Worm (Caenorhabditis elegans): Measurements from ENCODE around the gene Y55F3AM.11.
"Not testable (repeated sequence)": the region's sequence is repeated elsewhere in the genome, so short reads cannot be mapped to it uniquely, and the experiment has no call there.

Gene Y55F3AM.11

ce11 chrIV:1053989-1054388 is 9.8 kb upstream of the Y55F3AM.11 start:
- TF ChIP-seq pha-4 (tag; optimal IDR thresholded peaks at IDR 0.05): no peak
- no peak for TF ChIP-seq elt-1 (tag; optimal IDR thresholded peaks at IDR 0.05)

DNA sequence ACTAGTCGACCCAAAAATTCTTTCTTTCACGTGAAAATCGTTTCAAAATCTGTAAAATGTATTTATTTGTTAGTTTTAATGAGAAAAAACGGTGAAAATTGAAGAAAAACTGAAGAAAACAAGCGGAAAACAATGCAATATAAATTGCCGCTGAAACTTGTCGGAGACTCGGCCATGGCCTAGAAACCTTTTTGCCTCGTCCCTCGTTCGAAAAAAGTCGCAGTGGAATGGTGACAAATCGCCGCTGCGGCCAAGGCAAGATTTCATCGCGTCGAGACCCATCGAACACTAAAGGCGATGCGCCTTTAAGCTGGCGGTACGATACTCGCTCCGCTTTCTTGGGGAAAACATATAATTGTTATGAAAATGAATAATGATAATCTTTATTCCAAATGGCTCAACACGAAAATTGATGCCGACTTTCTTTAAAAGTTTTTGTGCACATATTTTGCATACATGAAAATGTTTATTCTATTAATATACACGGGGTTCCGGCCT is 7.5 kb upstream of the Y55F3AM.11 start, which contains the start of gene Y55F3AM.21:
Gene Y55F3AM.21, minus strand, starts transcription at position 51 of the 498 bp plus-strand sequence.
- not testable (repeated sequence) for TF ChIP-seq elt-2, daf-12, ceh-16 (tag; optimal IDR thresholded peaks at IDR 0.05)

ce11 chrIV:1046996-1047395 is 2.8 kb upstream of the Y55F3AM.11 start:
- TF ChIP-seq nhr-12 (tag; optimal IDR thresholded peaks at IDR 0.05): no peak
- peak; percentile 53 for TF ChIP-seq ceh-28 (tag; optimal IDR thresholded peaks at IDR 0.05)

- TF ChIP-seq nhr-23 (tag; optimal IDR thresholded peaks at IDR 0.05): no peak
- TF ChIP-seq ztf-11 (tag; optimal IDR thresholded peaks at IDR 0.05): no peak
- no peak for TF ChIP-seq mdl-1 (tag; optimal IDR thresholded peaks at IDR 0.05)
- no peak for TF ChIP-seq fkh-10 (GFP tag; optimal IDR thresholded peaks at IDR 0.05)
- no peak for TF ChIP-seq elt-1 (tag; optimal IDR thresholded peaks at IDR 0.05)
- no peak for TF ChIP-seq nhr-237 (tag; optimal IDR thresholded peaks at IDR 0.05)
- TF ChIP-seq elt-2 (tag; optimal IDR thresholded peaks at IDR 0.05): no peak
- no peak for TF ChIP-seq nhr-77 (tag; optimal IDR thresholded peaks at IDR 0.05)
- TF ChIP-seq nhr-11 (tag; optimal IDR thresholded peaks at IDR 0.05): no peak
- TF ChIP-seq ztf-4 (tag; optimal IDR thresholded peaks at IDR 0.05): no peak
- TF ChIP-seq nhr-67 (tag; optimal IDR thresholded peaks at IDR 0.05): no peak
- TF ChIP-seq ceh-28 (tag; optimal IDR thresholded peaks at IDR 0.05): no peak
Measured at ce11 chrIV:1045683-1046082, 1.5 kb upstream of the Y55F3AM.11 start, which contains the start of gene srx-12. Gene srx-12 (plus strand): TSS chrIV:1045983.

ce11 chrIV:1040537-1040936 is 3.6 kb downstream of the Y55F3AM.11 start:
- TF ChIP-seq fos-1 (tag; optimal IDR thresholded peaks at IDR 0.05) (no peak), daf-12 (tag; optimal IDR thresholded peaks at IDR 0.05) (no peak), ceh-82 (tag; optimal IDR thresholded peaks at IDR 0.05) (no peak), ztf-4 (tag; optimal IDR thresholded peaks at IDR 0.05) (no peak), nhr-77 (tag; optimal IDR thresholded peaks at IDR 0.05) (no peak), fkh-10 (GFP tag; optimal IDR thresholded peaks at IDR 0.05) (no peak), zag-1 (tag; optimal IDR thresholded peaks at IDR 0.05) (no peak), nhr-25 (tag; optimal IDR thresholded peaks at IDR 0.05) (no peak)

- no peak for TF ChIP-seq jun-1 (tag; optimal IDR thresholded peaks at IDR 0.05)
- TF ChIP-seq ama-1 (optimal IDR thresholded peaks at IDR 0.05): no peak
- no peak for TF ChIP-seq nhr-77 (tag; optimal IDR thresholded peaks at IDR 0.05)
- TF ChIP-seq nhr-76 (tag; optimal IDR thresholded peaks at IDR 0.05): no peak
- TF ChIP-seq fkh-2 (tag; optimal IDR thresholded peaks at IDR 0.05): no peak
- no peak for TF ChIP-seq nhr-23 (tag; optimal IDR thresholded peaks at IDR 0.05)
- no peak for TF ChIP-seq snpc-4 (tag; optimal IDR thresholded peaks at IDR 0.05)
- TF ChIP-seq elt-3 (tag; optimal IDR thresholded peaks at IDR 0.05): no peak
- TF ChIP-seq mml-1 (tag; optimal IDR thresholded peaks at IDR 0.05): no peak
- TF ChIP-seq ceh-82 (tag; optimal IDR thresholded peaks at IDR 0.05): no peak
- no peak for TF ChIP-seq daf-12 (tag; optimal IDR thresholded peaks at IDR 0.05)
- no peak for TF ChIP-seq lsy-12 (tag; optimal IDR thresholded peaks at IDR 0.05)
- no peak for TF ChIP-seq tbx-2 (tag; optimal IDR thresholded peaks at IDR 0.05)
- no peak for TF ChIP-seq unc-39 (tag; optimal IDR thresholded peaks at IDR 0.05)
- TF ChIP-seq nhr-237 (tag; optimal IDR thresholded peaks at IDR 0.05): no peak
Measured at ce11 chrIV:1038516-1038915, 5.7 kb downstream of the Y55F3AM.11 start.

DNA sequence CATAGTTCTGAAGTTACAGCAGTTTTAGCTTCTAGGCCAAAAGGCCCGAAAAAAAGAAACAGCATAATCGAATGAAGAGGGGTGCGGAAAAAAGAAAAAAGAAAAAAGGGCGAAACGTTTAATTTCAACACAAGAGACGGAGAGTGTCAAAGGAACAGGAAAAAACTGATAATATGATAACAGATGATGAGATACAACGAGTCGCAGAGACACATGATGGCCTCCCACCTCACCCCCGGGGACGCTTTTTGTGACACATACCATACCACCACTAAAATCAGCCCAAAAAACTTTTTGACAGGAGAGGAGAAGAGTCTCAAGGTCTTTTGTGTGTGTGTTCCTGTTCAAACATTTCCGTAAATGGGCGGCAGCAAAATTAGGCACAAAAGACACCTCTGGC is 9.1 kb downstream of the Y55F3AM.11 start:
- TF ChIP-seq tbx-2 (tag; optimal IDR thresholded peaks at IDR 0.05) (no peak), jun-1 (tag; optimal IDR thresholded peaks at IDR 0.05) (peak; percentile 36), snpc-4 (tag; optimal IDR thresholded peaks at IDR 0.05) (peak; percentile 15), pqm-1 (tag; optimal IDR thresholded peaks at IDR 0.05) (peak; percentile 67), skn-1 (tag; optimal IDR thresholded peaks at IDR 0.05) (peak; percentile 24), elt-2 (tag; optimal IDR thresholded peaks at IDR 0.05) (peak; percentile 84), hmg-11 (tag; optimal IDR thresholded peaks at IDR 0.05) (peak; percentile 38), nfya-1 (tag; optimal IDR thresholded peaks at IDR 0.05; ENCODE audit: insufficient read depth) (peak; percentile 18), lin-39 (tag; optimal IDR thresholded peaks at IDR 0.05) (no peak), nhr-25 (tag; optimal IDR thresholded peaks at IDR 0.05) (peak; percentile 12), nhr-43 (tag; optimal IDR thresholded peaks at IDR 0.05; ENCODE audit: poor library complexity, severe bottlenecking) (no peak)
